Fruit fly (Drosophila melanogaster) whole organism, embryonic: ENCODE results near the gene CG31087.
A peak's percentile ranks its signal among the peaks of the same experiment; 100 is the strongest.

Experiments
- Atf-2 ChIP-seq: fragments of 200-800 bp; sonication (Bioruptor generic); optimal IDR thresholded peaks from 2 replicates; lab custom pipeline; 2016; ENCODE audit warnings: missing biosample characterization, missing genetic modification characterization
- BEAF-32 ChIP-seq: fragments of 200-800 bp; sonication (Bioruptor generic); optimal IDR thresholded peaks from 3 replicates; lab custom pipeline; 2017; ENCODE audit warnings: missing biosample characterization, missing genetic modification characterization, mild to moderate bottlenecking, moderate library complexity, missing genetic modification reagents
- CG10267 ChIP-seq: fragments of 200-800 bp; sonication (Bioruptor generic); optimal IDR thresholded peaks from 2 replicates; lab custom pipeline; 2018; ENCODE audit warnings: missing biosample characterization, mild to moderate bottlenecking, missing genetic modification characterization, moderate library complexity
- CG10321 ChIP-seq: fragments of 200-800 bp; sonication (Bioruptor generic); IDR thresholded peaks from 2 replicates; pipeline ENCODE4 v1.3.6; 2022; ENCODE audit warnings: missing biosample characterization, missing genetic modification characterization
- CG11398 ChIP-seq: fragments of 200-800 bp; sonication (Bioruptor generic); optimal IDR thresholded peaks from 2 replicates; lab custom pipeline; 2016; ENCODE audit warnings: missing biosample characterization, missing genetic modification characterization
- CG12071 ChIP-seq: fragments of 200-800 bp; sonication (Bioruptor generic); optimal IDR thresholded peaks from 3 replicates; lab custom pipeline; 2018; ENCODE audit warnings: missing biosample characterization, mild to moderate bottlenecking, missing genetic modification characterization
- CG12299 ChIP-seq: fragments of 200-800 bp; sonication (Bioruptor generic); optimal IDR thresholded peaks from 2 replicates; lab custom pipeline; 2018; ENCODE audit warnings: missing biosample characterization, mild to moderate bottlenecking, missing genetic modification characterization
- CG13775 ChIP-seq: fragments of 200-800 bp; sonication (Bioruptor generic); optimal IDR thresholded peaks from 3 replicates; lab custom pipeline; 2017; ENCODE audit warnings: missing biosample characterization, mild to moderate bottlenecking, missing genetic modification characterization
- CG1792 ChIP-seq: fragments of 200-800 bp; sonication (Bioruptor generic); optimal IDR thresholded peaks from 2 replicates; lab custom pipeline; 2016; ENCODE audit warnings: missing biosample characterization, missing genetic modification characterization
- CG18599 ChIP-seq: fragments of 200-800 bp; sonication (Bioruptor generic); optimal IDR thresholded peaks from 3 replicates; lab custom pipeline; 2017; ENCODE audit warnings: missing biosample characterization, missing genetic modification characterization, mild to moderate bottlenecking, moderate library complexity, missing genetic modification reagents
- CG2875 ChIP-seq: fragments of 200-800 bp; sonication (Bioruptor generic); optimal IDR thresholded peaks from 2 replicates; lab custom pipeline; 2017; ENCODE audit warnings: missing biosample characterization, mild to moderate bottlenecking, missing genetic modification characterization, missing genetic modification reagents
- CG31365 ChIP-seq: fragments of 200-800 bp; sonication (Bioruptor generic); optimal IDR thresholded peaks from 2 replicates; lab custom pipeline; 2018; ENCODE audit warnings: missing biosample characterization, mild to moderate bottlenecking, missing genetic modification characterization
- CG33213 ChIP-seq: fragments of 200-800 bp; sonication (Bioruptor generic); optimal IDR thresholded peaks from 3 replicates; lab custom pipeline; 2016; ENCODE audit warnings: missing biosample characterization, missing genetic modification characterization
- CG4328 ChIP-seq: fragments of 200-800 bp; sonication (Bioruptor generic); optimal IDR thresholded peaks from 3 replicates; lab custom pipeline; 2017; ENCODE audit warnings: missing biosample characterization, missing genetic modification reagents, missing genetic modification characterization
- CG4617 ChIP-seq: fragments of 200-800 bp; sonication (Bioruptor generic); optimal IDR thresholded peaks from 3 replicates; lab custom pipeline; 2016; ENCODE audit warnings: missing biosample characterization, missing genetic modification characterization, borderline replicate concordance
- CG6791 ChIP-seq: fragments of 200-800 bp; sonication (Bioruptor generic); IDR thresholded peaks from 3 replicates; pipeline ENCODE4 v1.3.6; 2022; ENCODE audit warnings: missing biosample characterization, missing genetic modification characterization; ENCODE audit not compliant: partially characterized antibody
- CG7357 ChIP-seq: fragments of 200-800 bp; sonication (Bioruptor generic); IDR thresholded peaks from 3 replicates; pipeline ENCODE4 v1.3.6; 2022; ENCODE audit warnings: missing biosample characterization, missing genetic modification characterization
- CG8281 ChIP-seq: fragments of 200-800 bp; sonication (Bioruptor generic); optimal IDR thresholded peaks from 2 replicates; lab custom pipeline; 2018; ENCODE audit warnings: missing biosample characterization, mild to moderate bottlenecking, missing genetic modification characterization, moderate library complexity
- CG8924 ChIP-seq: fragments of 200-800 bp; optimal IDR thresholded peaks from 3 replicates; lab custom pipeline; 2019; ENCODE audit warnings: missing biosample characterization, mild to moderate bottlenecking, missing genetic modification characterization, moderate library complexity
- CG9437 ChIP-seq: fragments of 200-800 bp; sonication (Bioruptor generic); optimal IDR thresholded peaks from 2 replicates; lab custom pipeline; 2018; ENCODE audit warnings: missing biosample characterization, mild to moderate bottlenecking, missing genetic modification characterization
- CG9727 ChIP-seq: fragments of 200-800 bp; sonication (Bioruptor generic); optimal IDR thresholded peaks from 3 replicates; lab custom pipeline; 2017; ENCODE audit warnings: missing biosample characterization, mild to moderate bottlenecking, missing genetic modification characterization
- CG9797 ChIP-seq: fragments of 200-800 bp; sonication (Bioruptor generic); optimal IDR thresholded peaks from 3 replicates; lab custom pipeline; 2018; ENCODE audit warnings: missing biosample characterization, mild to moderate bottlenecking, missing genetic modification characterization
- CrebB ChIP-seq: fragments of 200-800 bp; sonication (Bioruptor generic); optimal IDR thresholded peaks from 3 replicates; lab custom pipeline; 2018; ENCODE audit warnings: missing biosample characterization, mild to moderate bottlenecking, missing genetic modification characterization
- Dp ChIP-seq: fragments of 200-800 bp; sonication (Bioruptor generic); optimal IDR thresholded peaks from 2 replicates; lab custom pipeline; 2018; ENCODE audit warnings: missing biosample characterization, mild to moderate bottlenecking, missing genetic modification characterization, moderate library complexity
- E2f2 ChIP-seq: fragments of 200-800 bp; sonication (Bioruptor generic); IDR thresholded peaks from 2 replicates; pipeline ENCODE4 v1.3.6; 2022; ENCODE audit warnings: missing biosample characterization, missing genetic modification characterization
- Elba2 ChIP-seq: fragments of 200-800 bp; sonication (Bioruptor generic); optimal IDR thresholded peaks from 3 replicates; lab custom pipeline; 2016; ENCODE audit warnings: missing biosample characterization, missing genetic modification characterization
- Ets97D ChIP-seq: fragments of 200-800 bp; sonication (Bioruptor generic); optimal IDR thresholded peaks from 3 replicates; lab custom pipeline; 2016; ENCODE audit warnings: missing biosample characterization, missing genetic modification characterization
- Fer1 ChIP-seq: fragments of 200-800 bp; sonication (Bioruptor generic); optimal IDR thresholded peaks from 2 replicates; lab custom pipeline; 2017; ENCODE audit warnings: missing biosample characterization, mild to moderate bottlenecking, missing genetic modification characterization
- HHEX ChIP-seq: fragments of 200-800 bp; sonication (Bioruptor generic); optimal IDR thresholded peaks from 3 replicates; lab custom pipeline; 2017; ENCODE audit warnings: missing biosample characterization, mild to moderate bottlenecking, missing genetic modification characterization, missing genetic modification reagents
- HLHmδ ChIP-seq: fragments of 200-800 bp; sonication (Bioruptor generic); optimal IDR thresholded peaks from 2 replicates; lab custom pipeline; 2018; ENCODE audit warnings: missing biosample characterization, mild to moderate bottlenecking, missing genetic modification characterization, moderate library complexity
- MESR4 ChIP-seq: fragments of 200-800 bp; sonication (Bioruptor generic); optimal IDR thresholded peaks from 2 replicates; lab custom pipeline; 2018; ENCODE audit warnings: missing biosample characterization, mild to moderate bottlenecking, missing genetic modification characterization, moderate library complexity
- NK7.1 ChIP-seq: fragments of 200-800 bp; sonication (Bioruptor generic); optimal IDR thresholded peaks from 3 replicates; lab custom pipeline; 2016; ENCODE audit warnings: missing biosample characterization, missing genetic modification characterization
- Oaz ChIP-seq: fragments of 200-800 bp; sonication (Bioruptor generic); IDR thresholded peaks from 2 replicates; pipeline ENCODE4 v1.3.6; 2022; ENCODE audit warnings: missing biosample characterization, missing genetic modification characterization
- Sin3A ChIP-seq: fragments of >200 bp; optimal IDR thresholded peaks from 2 replicates; lab custom pipeline; 2018
- TFAM ChIP-seq: fragments of 200-800 bp; sonication (Bioruptor generic); optimal IDR thresholded peaks from 2 replicates; lab custom pipeline; 2017; ENCODE audit warnings: missing biosample characterization, missing genetic modification characterization, inconsistent platforms
- YL-1 ChIP-seq: fragments of 200-800 bp; sonication (Bioruptor generic); optimal IDR thresholded peaks from 3 replicates; lab custom pipeline; 2017; ENCODE audit warnings: missing biosample characterization, mild to moderate bottlenecking, missing genetic modification characterization
- ac ChIP-seq: fragments of 200-800 bp; sonication (Bioruptor generic); optimal IDR thresholded peaks from 3 replicates; lab custom pipeline; 2017; ENCODE audit warnings: missing biosample characterization, mild to moderate bottlenecking, missing genetic modification characterization
- chinmo ChIP-seq: fragments of 200-800 bp; sonication (Bioruptor generic); IDR thresholded peaks from 4 replicates; pipeline ENCODE4 v1.3.6; 2022; ENCODE audit warnings: missing biosample characterization, missing genetic modification characterization; ENCODE audit not compliant: partially characterized antibody
- ci ChIP-seq: fragments of 200-800 bp; sonication (Bioruptor generic); IDR thresholded peaks from 3 replicates; pipeline ENCODE4 v1.3.6; 2022; ENCODE audit warnings: missing biosample characterization, missing genetic modification characterization
- crp ChIP-seq, 2 experiments: fragments of 200-800 bp; sonication (Bioruptor generic); optimal IDR thresholded peaks; 2 replicates in 1 of 2; 3 replicates in 1 of 2; lab custom pipeline; 2017; ENCODE audit warnings: missing biosample characterization in 2 of 2, missing genetic modification characterization in 2 of 2, mild to moderate bottlenecking in 1 of 2, moderate library complexity in 1 of 2
- gcm ChIP-seq: fragments of 200-800 bp; sonication (Bioruptor generic); optimal IDR thresholded peaks from 2 replicates; lab custom pipeline; 2019; ENCODE audit warnings: missing biosample characterization, mild to moderate bottlenecking, missing genetic modification characterization, moderate library complexity
- hb ChIP-seq: fragments of 200-800 bp; sonication (Bioruptor generic); IDR thresholded peaks from 3 replicates; pipeline ENCODE4 v1.3.6; 2022; ENCODE audit warnings: missing biosample characterization, missing genetic modification characterization; ENCODE audit not compliant: partially characterized antibody
- kah ChIP-seq: fragments of 200-800 bp; sonication (Bioruptor generic); optimal IDR thresholded peaks from 2 replicates; lab custom pipeline; 2018; ENCODE audit warnings: missing biosample characterization, mild to moderate bottlenecking, missing genetic modification characterization
- mam ChIP-seq: fragments of 200-800 bp; sonication (Bioruptor generic); optimal IDR thresholded peaks from 3 replicates; lab custom pipeline; 2016; ENCODE audit warnings: missing biosample characterization, missing genetic modification characterization
- nerfin-2 ChIP-seq: fragments of 200-800 bp; sonication (Bioruptor generic); IDR thresholded peaks from 2 replicates; pipeline ENCODE4 v1.3.6; 2022; ENCODE audit warnings: missing biosample characterization, missing genetic modification characterization; ENCODE audit not compliant: partially characterized antibody
- peb ChIP-seq: fragments of 200-800 bp; sonication (Bioruptor generic); IDR thresholded peaks from 2 replicates; pipeline ENCODE4 v1.3.6; 2022; ENCODE audit warnings: missing biosample characterization, missing genetic modification characterization
- scrt ChIP-seq: fragments of 200-800 bp; sonication (Bioruptor generic); optimal IDR thresholded peaks from 2 replicates; lab custom pipeline; 2018; ENCODE audit warnings: missing biosample characterization, mild to moderate bottlenecking, missing genetic modification characterization, moderate library complexity
- shn ChIP-seq: fragments of 200-800 bp; sonication (Bioruptor generic); optimal IDR thresholded peaks from 3 replicates; lab custom pipeline; 2016; ENCODE audit warnings: missing biosample characterization, missing genetic modification characterization
- stwl ChIP-seq: fragments of 200-800 bp; sonication (Bioruptor generic); optimal IDR thresholded peaks from 3 replicates; lab custom pipeline; 2018; ENCODE audit warnings: missing biosample characterization, mild to moderate bottlenecking, missing genetic modification characterization, moderate library complexity
- zfh2 ChIP-seq: fragments of 200-800 bp; sonication (Bioruptor generic); optimal IDR thresholded peaks from 2 replicates; lab custom pipeline; 2016; ENCODE audit warnings: missing biosample characterization, missing genetic modification characterization

CG31087 gene

DNA sequence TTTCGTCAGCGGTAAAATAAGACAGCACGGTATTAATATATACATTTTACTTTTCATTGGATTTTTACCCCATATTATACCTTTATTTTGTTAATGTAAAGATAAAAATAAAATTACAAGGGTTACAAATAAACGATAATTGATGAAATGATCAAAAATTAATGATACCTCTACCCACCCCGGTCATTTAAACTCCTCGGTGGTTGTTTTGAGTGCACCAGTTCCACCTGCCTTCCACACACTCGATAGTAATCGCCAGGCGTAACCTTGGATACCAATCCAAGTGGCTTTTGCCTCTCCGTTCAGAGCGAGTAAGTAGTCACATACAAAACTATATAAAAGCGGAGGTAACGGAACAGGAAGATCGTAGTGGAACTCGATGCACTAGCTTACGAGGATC is 26.3 kb upstream of the CG31087 start, which contains the start of gene rha:
TSS of gene rha (plus strand) at position 301 of the 400 bp plus-strand sequence.
- no peak for TF ChIP-seq Atf-2 (GFP tag; lab: Kevin White, UChicago)
- TF ChIP-seq Fer1 (GFP tag; lab: Kevin White, UChicago): no peak
- no peak for TF ChIP-seq shn (GFP tag; lab: Kevin White, UChicago)
- TF ChIP-seq HLHmδ: no peak
- TF ChIP-seq gcm (GFP tag; lab: Kevin White, UChicago): no peak
- TF ChIP-seq nerfin-2 (GFP tag; lab: Robert Waterston, UW): no peak
- TF ChIP-seq HHEX: no peak
- no peak for TF ChIP-seq CG7357 (GFP tag; lab: Robert Waterston, UW)
- no peak for TF ChIP-seq Ets97D (GFP tag; lab: Kevin White, UChicago)
- TF ChIP-seq CG8924: no peak
- no peak for TF ChIP-seq CG1792
- no peak for TF ChIP-seq CG12071 (GFP tag; lab: Kevin White, UChicago)
- no peak for TF ChIP-seq CG8281 (tag; lab: Kevin White, UChicago)
- TF ChIP-seq CG31365 (tag; lab: Kevin White, UChicago): no peak

DNA sequence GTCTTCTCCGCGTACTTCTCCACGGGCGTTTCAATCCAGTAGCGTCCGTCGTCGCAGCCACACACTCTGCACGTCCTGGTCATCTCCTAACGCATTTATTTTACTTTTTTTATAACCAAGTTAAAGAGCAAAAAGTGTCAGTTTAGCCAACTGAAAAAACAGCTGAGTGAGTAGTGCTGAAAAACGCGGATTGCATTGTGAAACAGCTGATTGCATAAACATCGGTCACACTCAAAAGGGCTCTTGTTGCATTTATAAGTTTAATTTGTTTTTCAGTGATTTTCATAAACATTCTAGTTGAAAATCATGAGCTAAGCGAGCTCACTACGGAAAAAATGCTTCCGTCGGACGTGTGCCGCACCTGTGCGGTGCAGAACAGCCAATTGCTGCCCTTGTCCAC is 21.4 kb upstream of the CG31087 start, which contains the start of the genes CG10669 and CG11902:
TSS of gene CG10669 (minus strand) at position 179 of the 400 bp plus-strand sequence.
TSS of gene CG11902 (plus strand) at position 193 of the 400 bp plus-strand sequence.
- TF ChIP-seq peb (GFP tag; lab: Robert Waterston, UW) (no peak), TFAM (GFP tag; lab: Kevin White, UChicago) (no peak), CG33213 (GFP tag; lab: Kevin White, UChicago) (no peak), CG13775 (GFP tag; lab: Kevin White, UChicago) (no peak), CG12299 (tag; lab: Kevin White, UChicago) (no peak), CG4328 (GFP tag; lab: Kevin White, UChicago) (no peak), chinmo (GFP tag; lab: Robert Waterston, UW) (peak; percentile 50; the same call in 1 of the 4 replicates), Sin3A (lab: Kevin White, UChicago) (peak; percentile 3), mam (GFP tag; lab: Kevin White, UChicago) (no peak), CG2875 (no peak), NK7.1 (GFP tag; lab: Kevin White, UChicago) (no peak), CG10267 (tag; lab: Kevin White, UChicago) (peak; percentile 91), MESR4 (GFP tag; lab: Kevin White, UChicago) (peak; percentile 39), CG10321 (GFP tag; lab: Robert Waterston, UW) (no peak), CG4617 (GFP tag; lab: Kevin White, UChicago) (peak; percentile 29), Dp (GFP tag; lab: Kevin White, UChicago) (peak; percentile 3), CG6791 (GFP tag; lab: Robert Waterston, UW) (0 out of 3 replicates have a peak, but pooled peaks have one; percentile 23), CrebB (tag; lab: Kevin White, UChicago) (no peak), CG9437 (GFP tag; lab: Kevin White, UChicago) (no peak), scrt (GFP tag; lab: Kevin White, UChicago) (peak; percentile 23), kah (peak; percentile 14), stwl (tag; lab: Kevin White, UChicago) (peak; percentile 76), CG9727 (GFP tag; lab: Kevin White, UChicago) (no peak), BEAF-32 (GFP tag; lab: Kevin White, UChicago) (peak; percentile 11), CG9797 (GFP tag; lab: Kevin White, UChicago) (peak; percentile 60), CG11398 (no peak), Oaz (GFP tag; lab: Robert Waterston, UW) (no peak), Elba2 (GFP tag; lab: Kevin White, UChicago) (peak; percentile 18), zfh2 (GFP tag; lab: Kevin White, UChicago) (no peak), CG18599 (GFP tag; lab: Kevin White, UChicago) (no peak), E2f2 (GFP tag; lab: Robert Waterston, UW) (no peak), ac (GFP tag; lab: Kevin White, UChicago) (no peak), crp (GFP tag; optimal IDR thresholded peaks at IDR 0.05; lab: Kevin White, UChicago) (peak; percentile 86 to 98), hb (GFP tag; lab: Robert Waterston, UW) (no peak), YL-1 (GFP tag; lab: Kevin White, UChicago) (peak; percentile 8), ci (0 out of 3 replicates have a peak, but pooled peaks have one; percentile 9)
